Worm (Caenorhabditis elegans) whole organism, L4/young adult: Measurements from ENCODE around the gene fkh-4.

ENCODE experiments used
- dao-5 ChIP-seq: sonication (generic microtip); optimal IDR thresholded peaks from 2 replicates; lab custom pipeline; 2016; ENCODE audit warnings: missing genotype, missing genetic modification characterization, moderate library complexity, missing compliant biosample characterization
- him-1 ChIP-seq: sonication (generic microtip); optimal IDR thresholded peaks from 2 replicates; lab custom pipeline; 2016; ENCODE audit warnings: missing genotype, missing genetic modification reagents, missing genetic modification characterization, missing compliant biosample characterization

DNA sequence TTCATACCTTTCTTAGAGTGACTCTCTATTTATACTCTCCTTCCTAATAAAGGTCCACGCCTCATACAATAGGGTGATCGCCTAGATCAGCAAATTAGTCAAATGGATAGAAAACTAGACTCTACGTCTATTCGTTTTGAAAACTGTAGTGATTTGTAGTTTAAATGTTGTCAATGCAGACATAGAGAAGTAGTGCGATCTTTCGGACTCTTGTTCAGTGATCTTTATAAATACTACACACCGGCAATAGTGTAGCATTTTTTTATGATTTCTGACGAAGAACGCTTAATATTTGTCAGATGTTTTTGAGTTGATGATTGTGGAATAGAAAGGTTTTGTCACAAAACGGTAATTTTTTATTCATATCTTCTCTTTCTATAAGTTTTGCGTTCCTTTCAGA, 17.3 kb downstream of the fkh-4 start:
- TF ChIP-seq dao-5 (tag; lab: Kevin White, UChicago) (no peak), him-1 (tag; lab: Kevin White, UChicago) (no peak)
